Worm (Caenorhabditis elegans): ENCODE data around the gene C34F11.1.

DNA sequence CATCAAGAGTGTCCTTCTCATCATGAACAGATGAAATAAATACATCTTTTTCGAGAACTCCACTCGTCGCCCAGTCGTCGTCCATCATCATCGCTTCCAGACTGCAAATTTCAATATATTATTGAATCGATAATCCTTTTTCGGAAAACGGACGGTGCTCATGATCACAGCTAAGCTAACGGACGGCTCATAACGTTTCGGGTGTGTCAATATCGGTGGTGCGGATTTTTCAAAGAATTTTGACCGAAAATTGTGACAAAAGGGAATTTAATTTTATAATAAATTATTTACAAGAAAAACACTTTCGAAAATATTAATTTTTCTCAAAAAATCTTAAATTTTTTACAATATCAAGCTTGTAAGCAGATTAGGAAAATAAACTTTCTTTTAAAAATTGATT is 25.3 kb upstream of the C34F11.1 start, which contains the start of gene crh-2:
- TF ChIP-seq ama-1 (optimal IDR thresholded peaks at IDR 0.05) (no peak), ama-1 (GFP tag; optimal IDR thresholded peaks at IDR 0.05) (no peak), Y53F4B.3 (GFP tag; IDR thresholded peaks at IDR 0.05) (no peak), athp-1 (tag; optimal IDR thresholded peaks at IDR 0.05) (no peak), attf-3 (GFP tag; conservative IDR thresholded peaks at IDR 0.05) (no peak), ztf-28 (GFP tag; IDR thresholded peaks at IDR 0.05) (no peak), F23B12.7 (tag; optimal IDR thresholded peaks at IDR 0.05; ENCODE audit: insufficient read depth) (no peak), lin-35 (GFP tag; optimal IDR thresholded peaks at IDR 0.05) (no peak), F55B11.4 (tag; optimal IDR thresholded peaks at IDR 0.05; ENCODE audit: borderline replicate concordance, insufficient read depth) (no peak), madf-8 (GFP tag; conservative IDR thresholded peaks at IDR 0.05) (no peak)

All from whole organism, young adult.